Fruit fly (Drosophila melanogaster) whole organism, pupa: ENCODE data around the gene RPA1.

Experiments used
- CG10348 ChIP-seq: fragments of 200-800 bp; sonication (Bioruptor generic); IDR thresholded peaks from 2 replicates; pipeline ENCODE4 v1.3.6; 2022; ENCODE audit warnings: missing biosample characterization, missing genetic modification characterization
- CG13204 ChIP-seq: fragments of 200-800 bp; sonication (Bioruptor generic); optimal IDR thresholded peaks from 2 replicates; lab custom pipeline; 2018; ENCODE audit warnings: missing biosample characterization, mild to moderate bottlenecking, missing genetic modification characterization, moderate library complexity
- CG4496 ChIP-seq: fragments of 200-800 bp; sonication (Bioruptor generic); IDR thresholded peaks from 3 replicates; pipeline ENCODE4 v1.3.6; 2022; ENCODE audit warnings: missing biosample characterization, missing genetic modification characterization
- CG8301 ChIP-seq: fragments of 200-800 bp; sonication (Bioruptor generic); optimal IDR thresholded peaks from 2 replicates; lab custom pipeline; 2018; ENCODE audit warnings: missing biosample characterization, mild to moderate bottlenecking, missing genetic modification characterization
- EcR ChIP-seq: fragments of 200-800 bp; sonication (Bioruptor generic); optimal IDR thresholded peaks from 3 replicates; lab custom pipeline; 2019; ENCODE audit warnings: missing biosample characterization, missing genetic modification characterization, mild to moderate bottlenecking, moderate library complexity, missing genetic modification reagents
- Pif1B ChIP-seq: fragments of 200-800 bp; sonication (Bioruptor generic); optimal IDR thresholded peaks from 3 replicates; lab custom pipeline; 2016; ENCODE audit warnings: missing biosample characterization, missing genetic modification characterization
- Snoo ChIP-seq: fragments of 200-800 bp; sonication (Bioruptor generic); optimal IDR thresholded peaks from 3 replicates; lab custom pipeline; 2017; ENCODE audit warnings: missing biosample characterization, mild to moderate bottlenecking, missing genetic modification characterization, inconsistent platforms
- fd96Ca ChIP-seq: fragments of 200-800 bp; sonication (Bioruptor generic); IDR thresholded peaks from 3 replicates; pipeline ENCODE4 v1.3.6; 2022; ENCODE audit warnings: missing biosample characterization, missing genetic modification characterization
- gl ChIP-seq: fragments of 200-800 bp; sonication (Bioruptor generic); optimal IDR thresholded peaks from 2 replicates; lab custom pipeline; 2018; ENCODE audit warnings: missing biosample characterization, mild to moderate bottlenecking, missing genetic modification characterization

Gene RPA1

DNA sequence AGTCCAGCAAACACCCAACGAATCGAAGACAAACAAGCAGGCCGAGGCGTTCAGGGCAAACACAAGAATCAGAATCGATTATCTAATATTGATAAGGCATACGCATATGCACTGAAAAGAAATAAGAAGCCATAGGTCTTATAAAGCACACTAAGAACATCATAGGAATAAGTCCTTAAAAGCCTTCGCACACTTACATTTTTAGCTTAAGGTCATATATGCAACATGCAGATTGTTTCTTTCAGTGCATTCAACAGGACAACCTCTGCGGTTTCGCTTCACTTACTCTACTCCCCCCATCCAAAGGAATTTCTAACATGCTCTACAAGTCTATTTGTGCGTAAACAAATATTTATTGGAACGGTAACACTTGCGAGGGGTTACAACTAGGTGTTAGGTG, 51.7 kb downstream of the RPA1 start:
- 0 out of 3 replicates have a peak, but pooled peaks have one; percentile 15 for TF ChIP-seq fd96Ca (GFP tag; lab: Robert Waterston, UW)
- TF ChIP-seq gl, result no peak
- no peak for TF ChIP-seq CG13204
- no peak for TF ChIP-seq Snoo (tag; lab: Kevin White, UChicago)
- no peak for TF ChIP-seq CG8301 (tag; lab: Kevin White, UChicago)
- no peak for TF ChIP-seq EcR
- no peak for TF ChIP-seq CG4496
- no peak for TF ChIP-seq CG10348
- no peak for TF ChIP-seq Pif1B (GFP tag; lab: Kevin White, UChicago)
